Fruit fly (Drosophila melanogaster): ENCODE measurements around the gene FoxP.

Gene FoxP

DNA sequence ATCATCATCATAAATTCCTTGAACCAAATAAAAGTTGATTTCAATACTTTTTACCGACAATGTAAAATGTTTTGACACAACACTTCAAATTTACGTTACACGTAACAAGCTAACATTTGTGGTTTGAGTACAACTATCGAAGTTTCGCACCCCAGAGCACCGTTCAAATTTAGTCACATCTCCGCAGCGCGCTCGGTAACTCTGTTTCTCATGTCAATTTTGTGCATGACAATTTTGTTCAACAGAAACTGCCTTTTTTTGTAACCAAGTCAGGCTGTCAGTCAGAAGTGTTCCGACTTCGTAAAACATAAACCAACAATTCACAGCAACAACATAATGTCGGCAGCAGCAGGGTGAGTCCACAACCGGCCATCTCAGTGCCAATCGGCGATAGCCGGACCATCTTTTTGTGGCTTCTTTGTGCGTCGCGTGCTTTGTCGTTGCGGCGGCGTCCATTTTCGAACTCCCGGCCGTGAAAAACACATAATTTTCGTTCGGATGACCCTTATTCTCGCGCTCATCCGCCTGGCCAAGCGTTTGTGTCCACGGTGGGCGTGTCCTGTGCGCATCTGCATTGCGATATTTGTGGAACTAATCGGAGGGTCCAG lies 52.8 kb downstream of the FoxP start, which contains the start of gene p23 (continued):
- TF ChIP-seq CG12942 (GFP tag; optimal IDR thresholded peaks at IDR 0.05) (no peak), CG7963 (GFP tag; IDR thresholded peaks at IDR 0.05; ENCODE audit: partially characterized antibody) (no peak), CG10959 (GFP tag; IDR thresholded peaks at IDR 0.05) (no peak), Dip3 (GFP tag; optimal IDR thresholded peaks at IDR 0.05) (no peak), CG6813 (GFP tag; optimal IDR thresholded peaks at IDR 0.05) (no peak), ham (GFP tag; IDR thresholded peaks at IDR 0.05) (no peak), Awh (GFP tag; IDR thresholded peaks at IDR 0.05) (no peak), cg (GFP tag; optimal IDR thresholded peaks at IDR 0.05) (no peak), GATAe (GFP tag; conservative IDR thresholded peaks at IDR 0.05) (no peak), Xbp1 (GFP tag; optimal IDR thresholded peaks at IDR 0.05) (peak; percentile 10), pan (optimal IDR thresholded peaks at IDR 0.05) (no peak), pan (GFP tag; optimal IDR thresholded peaks at IDR 0.05 in 1 of 2, IDR thresholded peaks at IDR 0.05 in 1 of 2) (no peak), sqz (GFP tag; optimal IDR thresholded peaks at IDR 0.05) (no peak), dimm (GFP tag; IDR thresholded peaks at IDR 0.05) (no peak), gsb-n (tag; optimal IDR thresholded peaks at IDR 0.05) (peak; percentile 32), CG2678 (tag; optimal IDR thresholded peaks at IDR 0.05) (no peak), ase (GFP tag; IDR thresholded peaks at IDR 0.05) (no peak), ken (GFP tag; IDR thresholded peaks at IDR 0.05) (no peak), CG6654 (GFP tag; optimal IDR thresholded peaks at IDR 0.05) (no peak), CG6854 (GFP tag; optimal IDR thresholded peaks at IDR 0.05) (no peak), CG1233 (GFP tag; optimal IDR thresholded peaks at IDR 0.05) (no peak), CG2199 (GFP tag; IDR thresholded peaks at IDR 0.05) (peak; percentile 52; the same call in 1 of the 3 replicates), Dfd (GFP tag; optimal IDR thresholded peaks at IDR 0.05) (no peak), lbe (GFP tag; optimal IDR thresholded peaks at IDR 0.05) (no peak), seq (GFP tag; IDR thresholded peaks at IDR 0.05) (no peak), CG3726 (GFP tag; IDR thresholded peaks at IDR 0.05) (no peak), corto (GFP tag; optimal IDR thresholded peaks at IDR 0.05) (no peak), D19B (GFP tag; optimal IDR thresholded peaks at IDR 0.05) (no peak), Dip2 (GFP tag; IDR thresholded peaks at IDR 0.05) (no peak), Hr51 (GFP tag; optimal IDR thresholded peaks at IDR 0.05) (no peak), eyg (GFP tag; optimal IDR thresholded peaks at IDR 0.05) (no peak), HmgZ (tag; optimal IDR thresholded peaks at IDR 0.05) (peak; percentile 86), tio (GFP tag; optimal IDR thresholded peaks at IDR 0.05) (no peak), CG17385 (GFP tag; optimal IDR thresholded peaks at IDR 0.05) (no peak), pita (GFP tag; optimal IDR thresholded peaks at IDR 0.05) (peak; percentile 94), org-1 (GFP tag; optimal IDR thresholded peaks at IDR 0.05) (no peak), slou (GFP tag; optimal IDR thresholded peaks at IDR 0.05) (no peak), NC2β (GFP tag; optimal IDR thresholded peaks at IDR 0.05) (no peak), Dref (GFP tag; IDR thresholded peaks at IDR 0.05) (peak; percentile 44), CG3838 (GFP tag; optimal IDR thresholded peaks at IDR 0.05) (no peak), hbn (GFP tag; IDR thresholded peaks at IDR 0.05; ENCODE audit: partially characterized antibody) (0 out of 2 replicates have a peak, but pooled peaks have one; percentile 40), crc (GFP tag; optimal IDR thresholded peaks at IDR 0.05) (no peak), CG11398 (GFP tag; optimal IDR thresholded peaks at IDR 0.05) (no peak), dati (GFP tag; IDR thresholded peaks at IDR 0.05) (no peak), emc (GFP tag; optimal IDR thresholded peaks at IDR 0.05) (no peak), CG7839 (tag; optimal IDR thresholded peaks at IDR 0.05) (no peak), NfI (GFP tag; optimal IDR thresholded peaks at IDR 0.05) (peak; percentile 9), CG17568 (GFP tag; optimal IDR thresholded peaks at IDR 0.05) (no peak), Meics (GFP tag; optimal IDR thresholded peaks at IDR 0.05) (no peak), gce (GFP tag; IDR thresholded peaks at IDR 0.05) (no peak), Myb (GFP tag; optimal IDR thresholded peaks at IDR 0.05) (peak; percentile 81)
